Worm (Caenorhabditis elegans) whole organism, L2 larva: Measurements from ENCODE around the gene ssp-10.
"Not testable (repeated sequence)": the region's sequence is repeated elsewhere in the genome, so short reads cannot be mapped to it uniquely, and the experiment has no call there.

Source experiments
- R02D3.7 ChIP-seq: fragments of 150-350 bp; optimal IDR thresholded peaks from 2 replicates; lab custom pipeline; 2014; ENCODE audit warnings: missing biosample characterization, missing genetic modification characterization
- ama-1 ChIP-seq: fragments of 150-350 bp; optimal IDR thresholded peaks from 2 replicates; lab custom pipeline; 2018; ENCODE audit warnings: inconsistent platforms
- blmp-1 ChIP-seq: sonication (generic microtip); optimal IDR thresholded peaks from 2 replicates; lab custom pipeline; 2017; ENCODE audit warnings: missing genetic modification characterization, mild to moderate bottlenecking, missing compliant biosample characterization, antibody characterized with exemption, moderate library complexity; ENCODE audit not compliant: insufficient read depth
- elt-1 ChIP-seq: fragments of 150-350 bp; optimal IDR thresholded peaks from 2 replicates; lab custom pipeline; 2014; ENCODE audit warnings: missing biosample characterization, missing genetic modification characterization
- fos-1 ChIP-seq: fragments of 150-350 bp; optimal IDR thresholded peaks from 2 replicates; lab custom pipeline; 2014; ENCODE audit warnings: missing biosample characterization, missing genetic modification characterization
- lin-39 ChIP-seq: fragments of 150-350 bp; optimal IDR thresholded peaks from 2 replicates; lab custom pipeline; 2014; ENCODE audit warnings: missing biosample characterization, missing genetic modification reagents, missing genetic modification characterization
- mdl-1 ChIP-seq, 2 experiments: fragments of 150-350 bp in 1 of 2; sonication (generic microtip) in 1 of 2; optimal IDR thresholded peaks; 2 replicates each; lab custom pipeline; 2017; ENCODE audit warnings: missing biosample characterization in 2 of 2, missing genetic modification characterization in 2 of 2
- skn-1 ChIP-seq: sonication (generic microtip); optimal IDR thresholded peaks from 2 replicates; lab custom pipeline; 2017; ENCODE audit warnings: missing biosample characterization, missing genetic modification characterization
- sma-9 ChIP-seq, 2 experiments: fragments of 150-350 bp in 1 of 2; sonication (generic microtip) in 1 of 2; optimal IDR thresholded peaks; 2 replicates each; lab custom pipeline; 2014 to 2016; ENCODE audit warnings: missing genetic modification characterization in 2 of 2, mild to moderate bottlenecking in 1 of 2, missing biosample characterization in 1 of 2, missing compliant biosample characterization in 1 of 2, missing genetic modification reagents in 1 of 2, moderate library complexity in 1 of 2
- snpc-4 ChIP-seq: fragments of 150-350 bp; optimal IDR thresholded peaks from 2 replicates; lab custom pipeline; 2014; ENCODE audit warnings: missing biosample characterization, missing genetic modification characterization
- unc-62 ChIP-seq: fragments of 150-350 bp; optimal IDR thresholded peaks from 2 replicates; lab custom pipeline; 2014; ENCODE audit warnings: missing biosample characterization, missing genetic modification reagents, missing genetic modification characterization

- TF ChIP-seq snpc-4 (tag; lab: Kevin White, UChicago); ama-1 (lab: Kevin White, UChicago); unc-62; mdl-1 (tag; optimal IDR thresholded peaks at IDR 0.05; lab: Kevin White, UChicago); skn-1 (tag; lab: Kevin White, UChicago); blmp-1 (tag; lab: Kevin White, UChicago); elt-1 (tag; lab: Kevin White, UChicago); fos-1 (tag; lab: Kevin White, UChicago); lin-39 (tag; lab: Kevin White, UChicago); sma-9 (GFP tag; optimal IDR thresholded peaks at IDR 0.05; lab: Kevin White, UChicago); sma-9 (tag; optimal IDR thresholded peaks at IDR 0.05; lab: Kevin White, UChicago); R02D3.7 (tag; lab: Kevin White, UChicago): not testable (repeated sequence)
Measured at ce11 chrIV:9893649-9894048, 42.8 kb upstream of the ssp-10 start, which contains the start of gene sss-1.
